Fruit fly (Drosophila melanogaster) ovary, adult (tissue): ENCODE measurements around the gene CG14736.

Experiments
- CG17801 ChIP-seq: fragments of 200-800 bp; optimal IDR thresholded peaks from 2 replicates; lab custom pipeline; 2019; ENCODE audit warnings: missing biosample characterization, mild to moderate bottlenecking, missing genetic modification characterization, moderate library complexity; ENCODE audit not compliant: partially characterized antibody

The CG14736 gene

DNA sequence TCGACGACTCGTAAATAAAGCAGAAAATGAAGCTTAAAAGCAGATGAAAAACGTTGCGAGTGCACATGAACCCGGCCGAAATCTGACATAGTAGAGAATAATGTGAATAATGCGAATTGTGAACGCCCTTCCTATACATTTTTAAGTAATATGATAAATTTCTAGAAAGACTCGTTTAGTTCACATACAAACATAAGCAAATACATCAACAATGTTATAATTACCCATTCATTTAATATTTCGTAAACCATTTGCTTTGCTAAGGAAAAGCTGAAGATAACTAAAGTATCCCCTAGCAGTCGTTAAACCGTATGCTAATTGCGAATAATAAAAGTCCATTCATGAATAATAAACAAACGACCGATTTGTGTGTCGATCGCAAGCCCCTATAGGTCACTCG lies 43.2 kb downstream of the CG14736 start:
- TF ChIP-seq CG17801 (GFP tag; lab: Kevin White, UChicago) = no peak

DNA sequence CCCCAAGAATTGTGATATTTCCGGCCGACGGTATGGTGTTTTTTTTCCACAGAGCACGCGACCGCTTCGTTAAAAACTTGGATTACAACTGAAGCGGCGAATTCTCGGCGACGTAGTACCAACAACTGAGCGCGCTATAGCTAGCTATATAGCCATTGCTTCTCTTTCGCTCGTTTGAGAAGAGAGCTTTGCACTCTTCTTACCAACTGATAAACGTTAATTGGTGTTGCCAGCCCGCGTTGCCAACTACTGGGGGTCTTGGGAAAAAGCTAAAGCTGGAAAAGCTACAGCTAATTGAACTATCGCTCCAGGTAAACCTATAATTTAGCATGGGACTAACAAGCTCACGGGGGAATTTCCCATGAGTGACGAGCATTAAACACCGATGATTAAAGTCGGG lies 50.2 kb downstream of the CG14736 start, which contains the start of gene ATP8B:
ATP8B (minus strand) TSS at position 64 of the 400 bp plus-strand sequence.
- peak; percentile 39 for TF ChIP-seq CG17801 (GFP tag; lab: Kevin White, UChicago)
